Worm (Caenorhabditis elegans) whole organism, late embryonic: Measurements from ENCODE around the gene him-6.

Experiments used
- ceh-34 ChIP-seq: sonication (generic microtip); optimal IDR thresholded peaks from 2 replicates; lab custom pipeline; 2016; ENCODE audit warnings: mild to moderate bottlenecking, missing genetic modification characterization, missing compliant biosample characterization
- dmd-4 ChIP-seq: sonication (generic microtip); optimal IDR thresholded peaks from 2 replicates; lab custom pipeline; 2016; ENCODE audit warnings: borderline replicate concordance, missing genetic modification characterization, missing compliant biosample characterization
- ets-4 ChIP-seq: sonication (generic microtip); optimal IDR thresholded peaks from 2 replicates; lab custom pipeline; 2016; ENCODE audit warnings: missing genetic modification characterization, missing compliant biosample characterization
- fkh-10 ChIP-seq: fragments of 150-350 bp; optimal IDR thresholded peaks from 2 replicates; lab custom pipeline; 2014; ENCODE audit warnings: missing biosample characterization, missing genetic modification reagents, missing genetic modification characterization
- lim-6 ChIP-seq: sonication (generic microtip); optimal IDR thresholded peaks from 2 replicates; lab custom pipeline; 2016; ENCODE audit warnings: missing genetic modification characterization, missing compliant biosample characterization
- nhr-11 ChIP-seq: fragments of 150-350 bp; optimal IDR thresholded peaks from 2 replicates; lab custom pipeline; 2014; ENCODE audit warnings: missing biosample characterization, missing genetic modification characterization
- pha-4 ChIP-seq: fragments of 150-350 bp; optimal IDR thresholded peaks from 2 replicates; lab custom pipeline; 2018; ENCODE audit warnings: missing biosample characterization, missing genetic modification reagents, missing genetic modification characterization
- pqm-1 ChIP-seq: sonication (generic microtip); optimal IDR thresholded peaks from 2 replicates; lab custom pipeline; 2016; ENCODE audit warnings: missing genetic modification characterization, missing compliant biosample characterization
- pros-1 ChIP-seq: fragments of 150-350 bp; optimal IDR thresholded peaks from 2 replicates; lab custom pipeline; 2014; ENCODE audit warnings: missing biosample characterization, missing genetic modification reagents, missing genetic modification characterization
- ref-2 ChIP-seq: sonication (generic microtip); optimal IDR thresholded peaks from 2 replicates; lab custom pipeline; 2016; ENCODE audit warnings: missing genetic modification characterization, missing compliant biosample characterization
- tbx-2 ChIP-seq: sonication (generic microtip); optimal IDR thresholded peaks from 2 replicates; lab custom pipeline; 2016; ENCODE audit warnings: missing genetic modification characterization, missing compliant biosample characterization
- unc-42 ChIP-seq: sonication (generic microtip); optimal IDR thresholded peaks from 2 replicates; lab custom pipeline; 2016; ENCODE audit warnings: missing genotype, missing genetic modification characterization, missing compliant biosample characterization

DNA sequence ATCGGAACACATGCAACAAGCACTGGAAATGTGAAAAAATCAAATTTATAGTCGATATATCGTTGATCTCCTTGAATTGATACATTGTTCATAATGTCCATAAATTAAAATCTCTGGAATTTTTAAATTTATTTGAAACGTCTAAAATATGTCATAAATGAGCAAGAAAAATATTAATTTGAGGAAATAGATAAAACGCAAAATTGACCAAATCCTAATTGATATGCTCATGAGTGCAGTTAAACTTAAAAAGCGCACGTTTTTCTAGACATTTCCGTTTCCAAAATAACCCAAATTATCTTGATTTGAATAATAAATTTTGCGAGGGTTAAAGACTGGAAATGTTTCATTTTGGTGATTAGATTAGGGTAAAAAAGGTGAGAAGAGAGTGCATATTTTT is 31.9 kb downstream of the him-6 start, which contains the start of gene sru-13:
- TF ChIP-seq pqm-1 (tag; lab: Kevin White, UChicago) (no peak), ceh-34 (no peak), pros-1 (tag; lab: Kevin White, UChicago) (no peak), fkh-10 (GFP tag; lab: Kevin White, UChicago) (no peak), pha-4 (tag; lab: Kevin White, UChicago) (no peak), tbx-2 (tag; lab: Kevin White, UChicago) (no peak), ets-4 (tag; lab: Kevin White, UChicago) (no peak), unc-42 (tag; lab: Kevin White, UChicago) (no peak), ref-2 (tag; lab: Kevin White, UChicago) (no peak), nhr-11 (tag; lab: Kevin White, UChicago) (no peak), lim-6 (no peak), dmd-4 (tag; lab: Kevin White, UChicago) (no peak)
